Worm (Caenorhabditis elegans): ENCODE measurements around the gene clec-216.
A peak's percentile ranks its signal among the peaks of the same experiment; 100 is the strongest.

The clec-216 gene

ce11 chrV:7980370-7980987 is 27.7 kb upstream of the clec-216 start:
- TF ChIP-seq fkh-10 (GFP tag; optimal IDR thresholded peaks at IDR 0.05): peak; percentile 34
- TF ChIP-seq nfya-1 (tag; optimal IDR thresholded peaks at IDR 0.05; ENCODE audit: insufficient read depth): peak; percentile 56
- no peak for TF ChIP-seq eor-1 (tag; optimal IDR thresholded peaks at IDR 0.05)
- TF ChIP-seq lin-39 (tag; optimal IDR thresholded peaks at IDR 0.05): peak; percentile 77
- TF ChIP-seq pha-4 (tag; optimal IDR thresholded peaks at IDR 0.05): no peak
- TF ChIP-seq elt-3 (tag; optimal IDR thresholded peaks at IDR 0.05): no peak
- TF ChIP-seq R02D3.7 (tag; optimal IDR thresholded peaks at IDR 0.05): no peak
- TF ChIP-seq ztf-11 (tag; optimal IDR thresholded peaks at IDR 0.05): no peak
- TF ChIP-seq tbx-2 (tag; optimal IDR thresholded peaks at IDR 0.05): no peak
- no peak for TF ChIP-seq nhr-237 (tag; optimal IDR thresholded peaks at IDR 0.05)
- TF ChIP-seq lin-15B (tag; optimal IDR thresholded peaks at IDR 0.05): peak; percentile 30
- no peak for TF ChIP-seq nhr-12 (tag; optimal IDR thresholded peaks at IDR 0.05)
- no peak for TF ChIP-seq pqm-1 (tag; optimal IDR thresholded peaks at IDR 0.05)
- no peak for TF ChIP-seq egl-27 (tag; optimal IDR thresholded peaks at IDR 0.05)
- no peak for TF ChIP-seq nhr-23 (tag; optimal IDR thresholded peaks at IDR 0.05)
- no peak for TF ChIP-seq ztf-4 (tag; optimal IDR thresholded peaks at IDR 0.05)
- TF ChIP-seq elt-1 (tag; optimal IDR thresholded peaks at IDR 0.05): peak; percentile 43
- TF ChIP-seq snpc-4 (tag; optimal IDR thresholded peaks at IDR 0.05): peak; percentile 43

ce11 chrV:7978798-7979197 is 26.0 kb upstream of the clec-216 start:
- TF ChIP-seq jun-1 (tag; optimal IDR thresholded peaks at IDR 0.05) (no peak), fkh-2 (tag; optimal IDR thresholded peaks at IDR 0.05) (no peak), aly-2 (tag; optimal IDR thresholded peaks at IDR 0.05) (no peak), ceh-9 (tag; optimal IDR thresholded peaks at IDR 0.05) (no peak), nhr-28 (tag; optimal IDR thresholded peaks at IDR 0.05) (no peak), elt-2 (tag; optimal IDR thresholded peaks at IDR 0.05) (peak; percentile 31), nhr-237 (tag; optimal IDR thresholded peaks at IDR 0.05) (no peak), R02D3.7 (tag; optimal IDR thresholded peaks at IDR 0.05) (no peak), ceh-28 (tag; optimal IDR thresholded peaks at IDR 0.05) (peak; percentile 45), zag-1 (tag; optimal IDR thresholded peaks at IDR 0.05) (no peak), nhr-43 (tag; optimal IDR thresholded peaks at IDR 0.05; ENCODE audit: poor library complexity, severe bottlenecking) (no peak), skn-1 (tag; optimal IDR thresholded peaks at IDR 0.05) (no peak), daf-12 (tag; optimal IDR thresholded peaks at IDR 0.05) (no peak), ceh-82 (tag; optimal IDR thresholded peaks at IDR 0.05) (no peak), eor-1 (tag; optimal IDR thresholded peaks at IDR 0.05) (no peak), ama-1 (optimal IDR thresholded peaks at IDR 0.05) (no peak), ceh-16 (tag; optimal IDR thresholded peaks at IDR 0.05) (no peak), nhr-11 (tag; optimal IDR thresholded peaks at IDR 0.05) (no peak), nhr-25 (tag; optimal IDR thresholded peaks at IDR 0.05) (peak; percentile 93), egl-5 (tag; optimal IDR thresholded peaks at IDR 0.05) (no peak), pqm-1 (tag; optimal IDR thresholded peaks at IDR 0.05) (peak; percentile 12), lin-15B (tag; optimal IDR thresholded peaks at IDR 0.05) (peak; percentile 14), pha-4 (tag; optimal IDR thresholded peaks at IDR 0.05) (peak; percentile 73), mml-1 (tag; optimal IDR thresholded peaks at IDR 0.05) (no peak), nhr-12 (tag; optimal IDR thresholded peaks at IDR 0.05) (no peak), nfya-1 (tag; optimal IDR thresholded peaks at IDR 0.05; ENCODE audit: insufficient read depth) (peak; percentile 32), lsy-12 (tag; optimal IDR thresholded peaks at IDR 0.05) (no peak), elt-1 (tag; optimal IDR thresholded peaks at IDR 0.05) (no peak), lin-39 (tag; optimal IDR thresholded peaks at IDR 0.05) (peak; percentile 1), unc-62 (GFP tag; optimal IDR thresholded peaks at IDR 0.05) (no peak), elt-3 (tag; optimal IDR thresholded peaks at IDR 0.05) (no peak), mdl-1 (tag; optimal IDR thresholded peaks at IDR 0.05) (no peak), snpc-4 (tag; optimal IDR thresholded peaks at IDR 0.05) (no peak), nhr-77 (tag; optimal IDR thresholded peaks at IDR 0.05) (no peak), nhr-67 (tag; optimal IDR thresholded peaks at IDR 0.05) (no peak), hmg-11 (tag; optimal IDR thresholded peaks at IDR 0.05) (peak; percentile 32), nhr-23 (tag; optimal IDR thresholded peaks at IDR 0.05) (peak; percentile 55), tbx-2 (tag; optimal IDR thresholded peaks at IDR 0.05) (no peak), fkh-10 (GFP tag; optimal IDR thresholded peaks at IDR 0.05) (no peak), unc-39 (tag; optimal IDR thresholded peaks at IDR 0.05) (no peak), sea-2 (GFP tag; optimal IDR thresholded peaks at IDR 0.05) (no peak), fos-1 (tag; optimal IDR thresholded peaks at IDR 0.05) (no peak), ztf-11 (tag; optimal IDR thresholded peaks at IDR 0.05) (no peak), ZK546.5 (tag; optimal IDR thresholded peaks at IDR 0.05) (no peak), egl-27 (tag; optimal IDR thresholded peaks at IDR 0.05) (no peak), ztf-4 (tag; optimal IDR thresholded peaks at IDR 0.05) (no peak), nhr-76 (tag; optimal IDR thresholded peaks at IDR 0.05) (no peak)

Measured in whole organism, L3 larva.